Worm (Caenorhabditis elegans) whole organism, midembryonic: ENCODE results near the gene F18A12.2.

ENCODE experiments used
- T22C8.4 ChIP-seq: fragments of 200-800 bp; sonication (Bioruptor generic); IDR thresholded peaks from 2 replicates; pipeline ENCODE4 v1.3.6; 2022; ENCODE audit warnings: missing genetic modification characterization, missing compliant biosample characterization
- cog-1 ChIP-seq: sonication (generic microtip); optimal IDR thresholded peaks from 2 replicates; lab custom pipeline; 2016; ENCODE audit warnings: missing genetic modification characterization, missing compliant biosample characterization
- klf-2 ChIP-seq: fragments of 200-800 bp; sonication (Bioruptor generic); conservative IDR thresholded peaks from 2 replicates; pipeline ENCODE4 v1.3.6; 2022; ENCODE audit warnings: missing genetic modification reagents, missing genetic modification characterization, missing compliant biosample characterization
- med-1 ChIP-seq: sonication (generic microtip); optimal IDR thresholded peaks from 2 replicates; lab custom pipeline; 2017; ENCODE audit warnings: missing genetic modification characterization, mild to moderate bottlenecking, missing compliant biosample characterization, antibody characterized with exemption, missing genetic modification reagents; ENCODE audit not compliant: insufficient read depth
- ref-1 ChIP-seq: fragments of 200-800 bp; sonication (Bioruptor generic); conservative IDR thresholded peaks from 2 replicates; pipeline ENCODE4 v1.3.6; 2022; ENCODE audit warnings: missing genetic modification reagents, missing genetic modification characterization, missing compliant biosample characterization
- tab-1 ChIP-seq: fragments of 200-800 bp; sonication (Bioruptor generic); IDR thresholded peaks from 2 replicates; pipeline ENCODE4 v1.3.6; 2022; ENCODE audit warnings: missing genetic modification characterization, missing compliant biosample characterization
- ztf-23 ChIP-seq: fragments of 200-800 bp; sonication (Bioruptor generic); IDR thresholded peaks from 2 replicates; pipeline ENCODE4 v1.3.6; 2022; ENCODE audit warnings: missing genetic modification reagents, missing genetic modification characterization, missing compliant biosample characterization

DNA sequence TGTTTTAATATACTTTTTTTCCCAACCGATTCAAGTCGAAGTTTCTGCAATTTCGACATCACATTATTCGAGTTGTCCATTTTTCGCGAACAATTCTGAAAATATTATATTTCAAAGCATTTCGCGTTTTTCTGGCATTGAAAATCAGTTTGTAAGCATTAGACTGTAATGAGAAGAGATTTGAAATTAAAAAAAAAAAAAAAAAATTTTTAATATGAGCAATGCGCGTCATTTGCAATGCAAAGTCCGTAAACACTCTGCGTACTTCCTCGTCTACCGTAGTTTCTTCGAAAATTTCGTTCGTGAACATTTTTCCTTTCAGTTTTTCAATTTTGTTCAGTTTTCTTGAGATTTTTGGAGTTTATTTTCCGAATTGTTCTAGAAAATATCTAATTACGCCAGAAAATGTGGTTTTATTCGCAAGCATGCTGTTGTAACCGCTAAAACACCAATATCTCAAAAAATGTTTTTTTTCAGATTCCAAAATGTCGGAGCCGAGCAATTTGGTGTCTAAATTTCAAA, 30.7 kb downstream of the F18A12.2 start, which contains the start of the genes C16C8.5 and C16C8.16:
- TF ChIP-seq med-1 (GFP tag; lab: Kevin White, UChicago), result no peak
- TF ChIP-seq cog-1, result no peak
- TF ChIP-seq ztf-23 (GFP tag; lab: Robert Waterston, UW), result no peak
- TF ChIP-seq klf-2 (GFP tag; lab: Robert Waterston, UW), result no peak
- no peak for TF ChIP-seq ref-1 (GFP tag; lab: Robert Waterston, UW)
- TF ChIP-seq tab-1, result no peak
- no peak for TF ChIP-seq T22C8.4 (GFP tag; lab: Robert Waterston, UW)
